Comparison of ENCODE assay signal across 5 fruit fly cellular contexts in the genomic region with DNA sequence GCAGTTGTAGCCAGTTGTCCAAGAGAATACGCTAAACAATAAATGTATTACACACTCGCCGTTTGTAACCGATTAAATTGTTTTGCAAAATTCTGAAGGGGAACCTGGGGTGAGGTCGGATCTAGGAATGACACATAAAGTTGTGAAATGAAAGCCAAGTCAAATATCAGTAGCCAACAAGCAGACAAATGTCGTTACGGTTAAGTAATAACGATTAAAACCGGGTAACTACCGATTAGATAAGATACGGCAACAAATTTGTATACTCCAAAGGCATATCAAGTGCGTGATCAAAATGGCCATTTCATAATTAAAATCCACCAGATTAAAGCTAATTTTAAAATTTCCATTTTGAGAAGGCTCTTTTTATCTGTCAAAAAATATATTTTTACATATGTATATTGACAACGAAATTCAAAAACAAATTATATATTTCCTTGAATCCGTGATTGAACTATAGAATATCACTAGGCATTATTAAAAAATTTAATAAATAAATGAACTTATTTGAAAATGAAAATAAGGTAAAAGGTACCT.
TF ChIP-seq lines count a peak whose summit lies in the region.

A gene (plus strand): TSS at position 487 of the 537 bp plus-strand sequence.

- no peak for TF ChIP-seq CTCF in whole organism, embryonic (GFP tag; optimal IDR thresholded peaks at IDR 0.05; lab: Kevin White, UChicago)

TF ChIP-seq in whole organism, adult, 20 proteins besides CTCF, POLR2A, EP300 and RAD21:
- TF ChIP-seq CG33017 (tag; optimal IDR thresholded peaks at IDR 0.05; lab: Kevin White, UChicago): no peak
- TF ChIP-seq CG1620 (GFP tag; optimal IDR thresholded peaks at IDR 0.05; lab: Kevin White, UChicago): no peak
- no peak for TF ChIP-seq tj (GFP tag; optimal IDR thresholded peaks at IDR 0.05; lab: Kevin White, UChicago)
- no peak for TF ChIP-seq Hr96 (GFP tag; optimal IDR thresholded peaks at IDR 0.05; lab: Kevin White, UChicago)
- TF ChIP-seq cic (GFP tag; optimal IDR thresholded peaks at IDR 0.05; lab: Kevin White, UChicago): peak; percentile 31
- TF ChIP-seq CG7101 (tag; optimal IDR thresholded peaks at IDR 0.05; lab: Kevin White, UChicago): no peak
- no peak for TF ChIP-seq CG5204 (GFP tag; optimal IDR thresholded peaks at IDR 0.05; lab: Kevin White, UChicago)

TF ChIP-seq in whole organism, embryonic, 481 proteins besides CTCF, POLR2A, EP300 and RAD21:
- TF ChIP-seq mirr (GFP tag; optimal IDR thresholded peaks at IDR 0.05; lab: Kevin White, UChicago): peak; percentile 85
- TF ChIP-seq phol (tag; optimal IDR thresholded peaks at IDR 0.05; lab: Kevin White, UChicago): no peak
- peak; percentile 95 for TF ChIP-seq exex (tag; optimal IDR thresholded peaks at IDR 0.05; lab: Kevin White, UChicago)
- TF ChIP-seq grn (GFP tag; optimal IDR thresholded peaks at IDR 0.05; lab: Kevin White, UChicago): peak; percentile 70
- peak; percentile 86 for TF ChIP-seq CG34376 (GFP tag; optimal IDR thresholded peaks at IDR 0.05; lab: Kevin White, UChicago)
- no peak for TF ChIP-seq CG30431 (GFP tag; optimal IDR thresholded peaks at IDR 0.05; lab: Kevin White, UChicago)
- TF ChIP-seq eve (GFP tag; optimal IDR thresholded peaks at IDR 0.05; lab: Kevin White, UChicago): peak in 1 of 2 experiments; percentile 57
- TF ChIP-seq Fer1 (GFP tag; optimal IDR thresholded peaks at IDR 0.05; lab: Kevin White, UChicago): peak; percentile 4
- TF ChIP-seq Pdp1 (GFP tag; optimal IDR thresholded peaks at IDR 0.05; lab: Kevin White, UChicago): peak in 1 of 2 experiments; percentile 79
- peak; percentile 6 for TF ChIP-seq Vsx1 (GFP tag; optimal IDR thresholded peaks at IDR 0.05; lab: Kevin White, UChicago)
- no peak for TF ChIP-seq Med (GFP tag; lab: Kevin White, UChicago)

TF ChIP-seq in whole organism, prepupa, 60 proteins besides CTCF, POLR2A, EP300 and RAD21:
- TF ChIP-seq Eip93F (GFP tag; optimal IDR thresholded peaks at IDR 0.05; lab: Kevin White, UChicago) (peak; percentile 15), Hr39 (GFP tag; optimal IDR thresholded peaks at IDR 0.05; lab: Kevin White, UChicago) (no peak), vri (GFP tag; optimal IDR thresholded peaks at IDR 0.05; lab: Kevin White, UChicago) (peak; percentile 90)
TF ChIP-seq in whole organism, prepupa: peak in this region for 2.

TF ChIP-seq in whole organism, pupa, 21 proteins besides CTCF, POLR2A, EP300 and RAD21:
- TF ChIP-seq EcR (GFP tag; optimal IDR thresholded peaks at IDR 0.05; lab: Kevin White, UChicago) (peak; percentile 3), fd96Ca (GFP tag; IDR thresholded peaks at IDR 0.05; lab: Robert Waterston, UW) (no peak)

TF ChIP-seq in whole organism, wandering third instar larva, 38 proteins besides CTCF, POLR2A, EP300 and RAD21:
- no peak for TF ChIP-seq Rel (GFP tag; optimal IDR thresholded peaks at IDR 0.05; lab: Kevin White, UChicago)
- peak; percentile 63 for TF ChIP-seq Rel (tag; optimal IDR thresholded peaks at IDR 0.05; lab: Kevin White, UChicago)
- TF ChIP-seq Mio (GFP tag; optimal IDR thresholded peaks at IDR 0.05; lab: Kevin White, UChicago): no peak
